Worm (Caenorhabditis elegans) whole organism, young adult: ENCODE results near the gene srw-130.

Experiments used
- B0261.1 ChIP-seq: sonication (generic microtip); optimal IDR thresholded peaks from 2 replicates; lab custom pipeline; 2016; ENCODE audit warnings: mild to moderate bottlenecking, missing genetic modification characterization, moderate library complexity, missing compliant biosample characterization
- F10E7.11 ChIP-seq: sonication (generic microtip); optimal IDR thresholded peaks from 2 replicates; lab custom pipeline; 2017; ENCODE audit warnings: mild to moderate bottlenecking, missing genetic modification characterization, moderate library complexity, missing compliant biosample characterization
- F55B11.4 ChIP-seq: sonication (generic microtip); optimal IDR thresholded peaks from 2 replicates; lab custom pipeline; 2016; ENCODE audit warnings: missing compliant biosample characterization, missing genetic modification characterization, borderline replicate concordance; ENCODE audit not compliant: insufficient read depth
- F57A8.1 ChIP-seq: fragments of 200-800 bp; sonication (Bioruptor generic); optimal IDR thresholded peaks from 2 replicates; lab custom pipeline; 2018; ENCODE audit warnings: mild to moderate bottlenecking, missing genetic modification characterization, moderate library complexity, missing compliant biosample characterization
- F57C9.4 ChIP-seq: sonication (generic microtip); optimal IDR thresholded peaks from 2 replicates; lab custom pipeline; 2017; ENCODE audit warnings: mild to moderate bottlenecking, missing genetic modification characterization, missing compliant biosample characterization
- K11D2.4 ChIP-seq: fragments of 200-800 bp; sonication (Bioruptor generic); IDR thresholded peaks from 2 replicates; pipeline ENCODE4 v1.3.6; 2022; ENCODE audit warnings: missing genetic modification reagents, missing genetic modification characterization, missing compliant biosample characterization
- T07F8.4 ChIP-seq: sonication (generic microtip); optimal IDR thresholded peaks from 2 replicates; lab custom pipeline; 2016; ENCODE audit warnings: mild to moderate bottlenecking, missing genetic modification characterization, moderate library complexity, missing compliant biosample characterization
- Y67H2A.10 ChIP-seq: fragments of 200-800 bp; sonication (Bioruptor generic); conservative IDR thresholded peaks from 2 replicates; pipeline ENCODE4 v1.3.6; 2022; ENCODE audit warnings: missing genetic modification reagents, missing genetic modification characterization, missing compliant biosample characterization
- Y95B8A.8 ChIP-seq: fragments of 200-800 bp; sonication (Bioruptor generic); IDR thresholded peaks from 2 replicates; pipeline ENCODE4 v1.3.6; 2022; ENCODE audit warnings: missing genetic modification reagents, missing genetic modification characterization, missing compliant biosample characterization
- ama-1 ChIP-seq, 3 experiments: fragments of 150-350 bp in 1 of 3; sonication (generic microtip) in 2 of 3; optimal IDR thresholded peaks; 2 replicates each; lab custom pipeline; 2014 to 2018; ENCODE audit warnings: missing biosample characterization in 2 of 3, missing genetic modification characterization in 2 of 3, missing genetic modification reagents in 2 of 3
- aptf-2 ChIP-seq: fragments of 200-800 bp; sonication (Bioruptor generic); conservative IDR thresholded peaks from 2 replicates; pipeline ENCODE4 v1.3.6; 2022; ENCODE audit warnings: missing genetic modification reagents, missing genetic modification characterization, missing compliant biosample characterization
- atf-7 ChIP-seq: sonication (generic microtip); optimal IDR thresholded peaks from 2 replicates; lab custom pipeline; 2017; ENCODE audit warnings: mild to moderate bottlenecking, missing genetic modification characterization, missing compliant biosample characterization
- athp-1 ChIP-seq: sonication (generic microtip); optimal IDR thresholded peaks from 2 replicates; lab custom pipeline; 2017; ENCODE audit warnings: mild to moderate bottlenecking, missing genetic modification characterization, missing compliant biosample characterization
- attf-3 ChIP-seq: fragments of 200-800 bp; sonication (Bioruptor generic); conservative IDR thresholded peaks from 2 replicates; pipeline ENCODE4 v1.3.6; 2022; ENCODE audit warnings: missing genetic modification reagents, missing genetic modification characterization, missing compliant biosample characterization
- attf-5 ChIP-seq: fragments of 200-800 bp; sonication (Bioruptor generic); optimal IDR thresholded peaks from 2 replicates; lab custom pipeline; 2018; ENCODE audit warnings: mild to moderate bottlenecking, missing genetic modification characterization, missing compliant biosample characterization
- bed-2 ChIP-seq: fragments of 200-800 bp; sonication (Bioruptor generic); IDR thresholded peaks from 2 replicates; pipeline ENCODE4 v1.3.6; 2022; ENCODE audit warnings: missing genetic modification reagents, missing genetic modification characterization, missing compliant biosample characterization
- cebp-1 ChIP-seq, 2 experiments: fragments of 200-800 bp in 1 of 2; sonication (Bioruptor generic) in 1 of 2; sonication (generic microtip) in 1 of 2; IDR thresholded peaks in 1 of 2; optimal IDR thresholded peaks in 1 of 2; 2 replicates each; pipeline versions ENCODE4 v1.3.6 to Lab custom; 2017 to 2022; ENCODE audit warnings: missing compliant biosample characterization in 2 of 2, missing genetic modification characterization in 2 of 2, mild to moderate bottlenecking in 1 of 2, missing genetic modification reagents in 1 of 2, moderate library complexity in 1 of 2
- ceh-100 ChIP-seq: fragments of 200-800 bp; sonication (Bioruptor generic); IDR thresholded peaks from 2 replicates; pipeline ENCODE4 v1.3.6; 2022; ENCODE audit warnings: missing genetic modification reagents, missing genetic modification characterization, missing compliant biosample characterization
- chd-7 ChIP-seq: sonication (generic microtip); optimal IDR thresholded peaks from 2 replicates; lab custom pipeline; 2016; ENCODE audit warnings: mild to moderate bottlenecking, missing genetic modification characterization, moderate library complexity, missing compliant biosample characterization
- dox-1 ChIP-seq: fragments of 200-800 bp; sonication (Bioruptor generic); IDR thresholded peaks from 2 replicates; pipeline ENCODE4 v1.3.6; 2022; ENCODE audit warnings: missing genetic modification reagents, missing genetic modification characterization, missing compliant biosample characterization
- dpl-1 ChIP-seq: fragments of 150-350 bp; optimal IDR thresholded peaks from 2 replicates; lab custom pipeline; 2014; ENCODE audit warnings: missing biosample characterization, missing genetic modification reagents, missing genetic modification characterization
- efl-1 ChIP-seq: fragments of 150-350 bp; optimal IDR thresholded peaks from 2 replicates; lab custom pipeline; 2014; ENCODE audit warnings: missing biosample characterization, missing genetic modification reagents, missing genetic modification characterization
- egl-44 ChIP-seq: fragments of 200-800 bp; sonication (Bioruptor generic); IDR thresholded peaks from 2 replicates; pipeline ENCODE4 v1.3.6; 2022; ENCODE audit warnings: missing genetic modification reagents, missing genetic modification characterization, missing compliant biosample characterization
- ekl-4 ChIP-seq: fragments of 200-800 bp; sonication (Bioruptor generic); IDR thresholded peaks from 2 replicates; pipeline ENCODE4 v1.3.6; 2022; ENCODE audit warnings: missing genetic modification reagents, missing genetic modification characterization, missing compliant biosample characterization
- ets-4 ChIP-seq: fragments of 200-800 bp; sonication (Bioruptor generic); optimal IDR thresholded peaks from 2 replicates; lab custom pipeline; 2018; ENCODE audit warnings: mild to moderate bottlenecking, missing genetic modification characterization, missing compliant biosample characterization
- hlh-12 ChIP-seq: sonication (generic microtip); optimal IDR thresholded peaks from 2 replicates; lab custom pipeline; 2016; ENCODE audit warnings: missing genetic modification characterization, missing compliant biosample characterization
- hsf-1 ChIP-seq: fragments of 200-800 bp; sonication (Bioruptor generic); IDR thresholded peaks from 2 replicates; pipeline ENCODE4 v1.3.6; 2022; ENCODE audit warnings: missing genetic modification reagents, missing genetic modification characterization, missing compliant biosample characterization
- let-607 ChIP-seq, 2 experiments: fragments of 200-800 bp in 1 of 2; sonication (Bioruptor generic) in 1 of 2; sonication (generic microtip) in 1 of 2; optimal IDR thresholded peaks; 2 replicates each; lab custom pipeline; 2016 to 2018; ENCODE audit warnings: mild to moderate bottlenecking in 2 of 2, missing compliant biosample characterization in 2 of 2, missing genetic modification characterization in 2 of 2, moderate library complexity in 2 of 2, missing genotype in 1 of 2
- lir-1 ChIP-seq: fragments of 200-800 bp; sonication (Bioruptor generic); conservative IDR thresholded peaks from 2 replicates; pipeline ENCODE4 v1.3.6; 2022; ENCODE audit warnings: missing genetic modification reagents, missing genetic modification characterization, missing compliant biosample characterization
- lsl-1 ChIP-seq: fragments of 200-800 bp; sonication (Bioruptor generic); optimal IDR thresholded peaks from 2 replicates; lab custom pipeline; 2018; ENCODE audit warnings: mild to moderate bottlenecking, missing genetic modification characterization, moderate library complexity, missing compliant biosample characterization
- madf-10 ChIP-seq: sonication (generic microtip); optimal IDR thresholded peaks from 2 replicates; lab custom pipeline; 2016; ENCODE audit warnings: mild to moderate bottlenecking, missing genetic modification characterization, missing compliant biosample characterization
- madf-6 ChIP-seq: fragments of 200-800 bp; sonication (Bioruptor generic); IDR thresholded peaks from 2 replicates; pipeline ENCODE4 v1.3.6; 2022; ENCODE audit warnings: missing genetic modification reagents, missing genetic modification characterization, missing compliant biosample characterization
- mcd-1 ChIP-seq: fragments of 200-800 bp; sonication (Bioruptor generic); IDR thresholded peaks from 2 replicates; pipeline ENCODE4 v1.3.6; 2022; ENCODE audit warnings: missing genetic modification reagents, missing genetic modification characterization, missing compliant biosample characterization
- mes-4 ChIP-seq: sonication (generic microtip); optimal IDR thresholded peaks from 2 replicates; lab custom pipeline; 2016; ENCODE audit warnings: missing genotype, missing genetic modification characterization, missing compliant biosample characterization
- nfya-1 ChIP-seq: sonication (generic microtip); optimal IDR thresholded peaks from 2 replicates; lab custom pipeline; 2017; ENCODE audit warnings: antibody characterized with exemption, missing compliant biosample characterization, missing genetic modification characterization, borderline replicate concordance; ENCODE audit not compliant: insufficient read depth
- nfya-2 ChIP-seq: fragments of 200-800 bp; sonication (Bioruptor generic); IDR thresholded peaks from 2 replicates; pipeline ENCODE4 v1.3.6; 2022; ENCODE audit warnings: missing genetic modification reagents, missing genetic modification characterization, missing compliant biosample characterization
- nhr-90 ChIP-seq: sonication (generic microtip); optimal IDR thresholded peaks from 2 replicates; lab custom pipeline; 2016; ENCODE audit warnings: missing genotype, mild to moderate bottlenecking, missing genetic modification characterization, missing compliant biosample characterization
- rcor-1 ChIP-seq: fragments of 200-800 bp; sonication (Bioruptor generic); IDR thresholded peaks from 2 replicates; pipeline ENCODE4 v1.3.6; 2022; ENCODE audit warnings: missing genetic modification reagents, missing genetic modification characterization, missing compliant biosample characterization
- somi-1 ChIP-seq: fragments of 200-800 bp; sonication (Bioruptor generic); optimal IDR thresholded peaks from 2 replicates; lab custom pipeline; 2018; ENCODE audit warnings: mild to moderate bottlenecking, missing genetic modification characterization, missing compliant biosample characterization
- sptf-2 ChIP-seq: fragments of 200-800 bp; sonication (Bioruptor generic); optimal IDR thresholded peaks from 2 replicates; lab custom pipeline; 2018; ENCODE audit warnings: mild to moderate bottlenecking, missing genetic modification characterization, missing compliant biosample characterization
- tbx-9 ChIP-seq: sonication (generic microtip); optimal IDR thresholded peaks from 2 replicates; lab custom pipeline; 2016; ENCODE audit warnings: borderline replicate concordance, missing genetic modification characterization, inconsistent platforms, missing compliant biosample characterization
- tlf-1 ChIP-seq: fragments of 200-800 bp; sonication (Bioruptor generic); optimal IDR thresholded peaks from 2 replicates; lab custom pipeline; 2018; ENCODE audit warnings: mild to moderate bottlenecking, missing genetic modification characterization, missing compliant biosample characterization
- unc-130 ChIP-seq: sonication (generic microtip); optimal IDR thresholded peaks from 2 replicates; lab custom pipeline; 2016; ENCODE audit warnings: missing genetic modification reagents, missing genetic modification characterization, missing compliant biosample characterization
- xnd-1 ChIP-seq: sonication (generic microtip); optimal IDR thresholded peaks from 2 replicates; lab custom pipeline; 2016; ENCODE audit warnings: missing genotype, missing genetic modification reagents, missing genetic modification characterization, missing compliant biosample characterization
- zim-3 ChIP-seq: sonication (generic microtip); optimal IDR thresholded peaks from 2 replicates; lab custom pipeline; 2017; ENCODE audit warnings: mild to moderate bottlenecking, missing genetic modification characterization, moderate library complexity, missing compliant biosample characterization
- ztf-25 ChIP-seq: fragments of 200-800 bp; sonication (Bioruptor generic); IDR thresholded peaks from 2 replicates; pipeline ENCODE4 v1.3.6; 2022; ENCODE audit warnings: missing genetic modification reagents, missing genetic modification characterization, missing compliant biosample characterization
- ztf-26 ChIP-seq: sonication (generic microtip); optimal IDR thresholded peaks from 2 replicates; lab custom pipeline; 2017; ENCODE audit warnings: missing genetic modification characterization, missing compliant biosample characterization
- ztf-3 ChIP-seq: fragments of 200-800 bp; sonication (Bioruptor generic); optimal IDR thresholded peaks from 2 replicates; lab custom pipeline; 2018; ENCODE audit warnings: mild to moderate bottlenecking, missing genetic modification characterization, missing compliant biosample characterization

srw-130 gene

ce11 chrV:3578813-3579212 is 30.1 kb upstream of the srw-130 start, which contains the start of gene pygl-1 (continued):
- TF ChIP-seq F57A8.1 (no peak), attf-3 (GFP tag; lab: Robert Waterston, UW) (peak; percentile 84), bed-2 (GFP tag; lab: Robert Waterston, UW) (0 out of 2 replicates have a peak, but pooled peaks have one; percentile 33), Y95B8A.8 (peak; percentile 95), hlh-12 (tag; lab: Kevin White, UChicago) (no peak), attf-5 (no peak), dpl-1 (GFP tag; lab: Kevin White, UChicago) (peak; percentile 94), Y67H2A.10 (GFP tag; lab: Robert Waterston, UW) (0 out of 2 replicates have a peak, but pooled peaks have one; percentile 40), cebp-1 (GFP tag; IDR thresholded peaks at IDR 0.05; lab: Robert Waterston, UW) (no peak), cebp-1 (tag; optimal IDR thresholded peaks at IDR 0.05; lab: Kevin White, UChicago) (no peak), ama-1 (optimal IDR thresholded peaks at IDR 0.05; lab: Kevin White, UChicago) (no peak), ama-1 (GFP tag; optimal IDR thresholded peaks at IDR 0.05; lab: Kevin White, UChicago) (no peak), tbx-9 (tag; lab: Kevin White, UChicago) (no peak), ztf-26 (tag; lab: Kevin White, UChicago) (no peak), somi-1 (GFP tag; lab: Kevin White, UChicago) (no peak), rcor-1 (GFP tag; lab: Robert Waterston, UW) (peak; percentile 90), B0261.1 (tag; lab: Kevin White, UChicago) (no peak), atf-7 (tag; lab: Kevin White, UChicago) (no peak), nfya-2 (GFP tag; lab: Robert Waterston, UW) (no peak), madf-6 (peak; percentile 99), ztf-3 (no peak), K11D2.4 (no peak), zim-3 (tag; lab: Kevin White, UChicago) (no peak), mcd-1 (GFP tag; lab: Robert Waterston, UW) (peak; percentile 73), sptf-2 (GFP tag; lab: Kevin White, UChicago) (no peak), athp-1 (tag; lab: Kevin White, UChicago) (peak; percentile 48), ceh-100 (GFP tag; lab: Robert Waterston, UW) (no peak), dox-1 (GFP tag; lab: Robert Waterston, UW) (peak; percentile 87), F57C9.4 (tag; lab: Kevin White, UChicago) (no peak), F10E7.11 (tag; lab: Kevin White, UChicago) (no peak), ztf-25 (GFP tag; lab: Robert Waterston, UW) (no peak), efl-1 (GFP tag; lab: Kevin White, UChicago) (peak; percentile 99), lir-1 (GFP tag; lab: Robert Waterston, UW) (peak; percentile 71), let-607 (tag; optimal IDR thresholded peaks at IDR 0.05; lab: Kevin White, UChicago) (no peak), egl-44 (GFP tag; lab: Robert Waterston, UW) (no peak), tlf-1 (GFP tag; lab: Kevin White, UChicago) (peak; percentile 94), xnd-1 (tag; lab: Kevin White, UChicago) (peak; percentile 97), ekl-4 (peak; percentile 62; the same call in 1 of the 2 replicates), nhr-90 (no peak), chd-7 (tag; lab: Kevin White, UChicago) (no peak), aptf-2 (GFP tag; lab: Robert Waterston, UW) (peak; percentile 36; the same call in 1 of the 2 replicates), ets-4 (GFP tag; lab: Kevin White, UChicago) (no peak), F55B11.4 (no peak), unc-130 (GFP tag; lab: Kevin White, UChicago) (peak; percentile 95), lsl-1 (GFP tag; lab: Kevin White, UChicago) (peak; percentile 99), madf-10 (no peak), T07F8.4 (tag; lab: Kevin White, UChicago) (no peak), mes-4 (no peak), hsf-1 (GFP tag; lab: Robert Waterston, UW) (peak; percentile 83), nfya-1 (no peak)
